Fruit fly (Drosophila melanogaster): Measurements from ENCODE around the gene CG31055.

CG31055 gene

dm6 chr3R:27661971-27662489, 25.9 kb downstream of the CG31055 start, which contains the start of gene unc80 (continued):
- TF ChIP-seq shn (GFP tag; optimal IDR thresholded peaks at IDR 0.05) (no peak), GATAe (GFP tag; conservative IDR thresholded peaks at IDR 0.05) (no peak), mld (GFP tag; IDR thresholded peaks at IDR 0.05; ENCODE audit: partially characterized antibody) (no peak), CG31365 (tag; optimal IDR thresholded peaks at IDR 0.05) (no peak), CG12769 (tag; optimal IDR thresholded peaks at IDR 0.05) (no peak), tll (GFP tag; optimal IDR thresholded peaks at IDR 0.05) (no peak), slou (GFP tag; optimal IDR thresholded peaks at IDR 0.05) (no peak), Dfd (GFP tag; optimal IDR thresholded peaks at IDR 0.05) (no peak), kah (GFP tag; optimal IDR thresholded peaks at IDR 0.05) (no peak), scrt (GFP tag; optimal IDR thresholded peaks at IDR 0.05) (peak; percentile 19), Ets97D (GFP tag; optimal IDR thresholded peaks at IDR 0.05) (no peak), wdn (GFP tag; IDR thresholded peaks at IDR 0.05) (0 out of 2 replicates have a peak, but pooled peaks have one; percentile 50), Bdp1 (GFP tag; optimal IDR thresholded peaks at IDR 0.05) (no peak), Fer3 (tag; optimal IDR thresholded peaks at IDR 0.05) (no peak), CG9727 (GFP tag; optimal IDR thresholded peaks at IDR 0.05) (no peak), z (GFP tag; IDR thresholded peaks at IDR 0.05) (no peak), CG18764 (GFP tag; optimal IDR thresholded peaks at IDR 0.05) (no peak), sr (GFP tag; IDR thresholded peaks at IDR 0.05) (no peak), gro (GFP tag; optimal IDR thresholded peaks at IDR 0.05) (no peak), CG3838 (GFP tag; optimal IDR thresholded peaks at IDR 0.05) (no peak), CG11456 (GFP tag; IDR thresholded peaks at IDR 0.05) (no peak), da (GFP tag; optimal IDR thresholded peaks at IDR 0.05) (no peak), chn (GFP tag; optimal IDR thresholded peaks at IDR 0.05) (no peak), luna (GFP tag; optimal IDR thresholded peaks at IDR 0.05) (no peak), CG17829 (tag; optimal IDR thresholded peaks at IDR 0.05) (no peak), Doc2 (GFP tag; IDR thresholded peaks at IDR 0.05) (no peak), Nf-YC (tag; optimal IDR thresholded peaks at IDR 0.05) (no peak), danr (GFP tag; IDR thresholded peaks at IDR 0.05) (no peak), CG13287 (GFP tag; IDR thresholded peaks at IDR 0.05; ENCODE audit: partially characterized antibody) (no peak), hb (GFP tag; IDR thresholded peaks at IDR 0.05; ENCODE audit: partially characterized antibody) (no peak), CG31441 (GFP tag; IDR thresholded peaks at IDR 0.05) (no peak), dimm (GFP tag; IDR thresholded peaks at IDR 0.05) (no peak), ems (GFP tag; optimal IDR thresholded peaks at IDR 0.05) (no peak), CG11560 (tag; IDR thresholded peaks at IDR 0.05) (no peak), prd (optimal IDR thresholded peaks at IDR 0.05) (no peak), prd (GFP tag; IDR thresholded peaks at IDR 0.05) (0 out of 3 replicates have a peak, but pooled peaks have one; percentile 19), CG4730 (GFP tag; IDR thresholded peaks at IDR 0.05) (no peak), CG2712 (tag; optimal IDR thresholded peaks at IDR 0.05) (no peak), Meics (GFP tag; optimal IDR thresholded peaks at IDR 0.05) (peak; percentile 34), croc (GFP tag; conservative IDR thresholded peaks at IDR 0.05) (no peak), MTF-1 (GFP tag; optimal IDR thresholded peaks at IDR 0.05; ENCODE audit: borderline replicate concordance) (no peak), vvl (GFP tag; IDR thresholded peaks at IDR 0.05) (no peak), B-H2 (GFP tag; optimal IDR thresholded peaks at IDR 0.05) (no peak), Sox102F (GFP tag; optimal IDR thresholded peaks at IDR 0.05) (no peak), gcm2 (GFP tag; optimal IDR thresholded peaks at IDR 0.05) (no peak), zfh1 (GFP tag; IDR thresholded peaks at IDR 0.05) (no peak), B-H1 (GFP tag; IDR thresholded peaks at IDR 0.05) (no peak), dmrt99B (tag; optimal IDR thresholded peaks at IDR 0.05) (no peak), hbn (GFP tag; IDR thresholded peaks at IDR 0.05; ENCODE audit: partially characterized antibody) (no peak), Aef1 (GFP tag; IDR thresholded peaks at IDR 0.05) (no peak), gsb (GFP tag; IDR thresholded peaks at IDR 0.05) (no peak), ftz-f1 (GFP tag; optimal IDR thresholded peaks at IDR 0.05) (no peak)
